Worm (Caenorhabditis elegans) whole organism, late embryonic: ENCODE results near the gene daf-6.

Experiments
- C08G9.2 ChIP-seq: sonication (generic microtip); optimal IDR thresholded peaks from 2 replicates; lab custom pipeline; 2016; ENCODE audit warnings: mild to moderate bottlenecking, missing genetic modification characterization, moderate library complexity, missing compliant biosample characterization
- F13H6.1 ChIP-seq: sonication (generic microtip); optimal IDR thresholded peaks from 2 replicates; lab custom pipeline; 2016; ENCODE audit warnings: missing genetic modification characterization, missing compliant biosample characterization
- ahr-1 ChIP-seq: sonication (generic microtip); optimal IDR thresholded peaks from 2 replicates; lab custom pipeline; 2016; ENCODE audit warnings: missing genetic modification characterization, missing compliant biosample characterization
- ama-1 ChIP-seq: fragments of 150-350 bp; optimal IDR thresholded peaks from 2 replicates; lab custom pipeline; 2014
- ceh-18 ChIP-seq: sonication (generic microtip); optimal IDR thresholded peaks from 2 replicates; lab custom pipeline; 2016; ENCODE audit warnings: missing genetic modification characterization, missing compliant biosample characterization
- ceh-19 ChIP-seq: fragments of 200-800 bp; sonication (Bioruptor generic); optimal IDR thresholded peaks from 2 replicates; lab custom pipeline; 2018; ENCODE audit warnings: mild to moderate bottlenecking, missing genetic modification characterization, missing compliant biosample characterization
- ceh-2 ChIP-seq: sonication (generic microtip); optimal IDR thresholded peaks from 2 replicates; lab custom pipeline; 2016; ENCODE audit warnings: missing genotype, missing genetic modification characterization, missing compliant biosample characterization
- ceh-24 ChIP-seq: sonication (generic microtip); optimal IDR thresholded peaks from 2 replicates; lab custom pipeline; 2016; ENCODE audit warnings: mild to moderate bottlenecking, missing genetic modification characterization, missing compliant biosample characterization
- ceh-30 ChIP-seq: fragments of 150-350 bp; optimal IDR thresholded peaks from 2 replicates; lab custom pipeline; 2014; ENCODE audit warnings: missing biosample characterization, missing genetic modification characterization
- ceh-9 ChIP-seq: sonication (generic microtip); optimal IDR thresholded peaks from 2 replicates; lab custom pipeline; 2016; ENCODE audit warnings: mild to moderate bottlenecking, missing genetic modification characterization, inconsistent platforms, missing compliant biosample characterization
- che-1 ChIP-seq: sonication (generic microtip); optimal IDR thresholded peaks from 2 replicates; lab custom pipeline; 2016; ENCODE audit warnings: mild to moderate bottlenecking, missing genetic modification characterization, missing compliant biosample characterization
- dmd-4 ChIP-seq: sonication (generic microtip); optimal IDR thresholded peaks from 2 replicates; lab custom pipeline; 2016; ENCODE audit warnings: borderline replicate concordance, missing genetic modification characterization, missing compliant biosample characterization
- ets-4 ChIP-seq: sonication (generic microtip); optimal IDR thresholded peaks from 2 replicates; lab custom pipeline; 2016; ENCODE audit warnings: missing genetic modification characterization, missing compliant biosample characterization
- fkh-10 ChIP-seq: fragments of 150-350 bp; optimal IDR thresholded peaks from 2 replicates; lab custom pipeline; 2014; ENCODE audit warnings: missing biosample characterization, missing genetic modification reagents, missing genetic modification characterization
- gmeb-2 ChIP-seq: sonication (generic microtip); optimal IDR thresholded peaks from 2 replicates; lab custom pipeline; 2016; ENCODE audit warnings: missing genetic modification characterization, inconsistent platforms, missing compliant biosample characterization
- hlh-15 ChIP-seq: sonication (generic microtip); optimal IDR thresholded peaks from 2 replicates; lab custom pipeline; 2016; ENCODE audit warnings: missing genetic modification characterization, missing compliant biosample characterization
- hlh-30 ChIP-seq: sonication (generic microtip); optimal IDR thresholded peaks from 2 replicates; lab custom pipeline; 2017; ENCODE audit warnings: antibody characterized with exemption, missing genetic modification characterization, missing compliant biosample characterization; ENCODE audit not compliant: insufficient read depth
- hlh-6 ChIP-seq: sonication (generic microtip); optimal IDR thresholded peaks from 2 replicates; lab custom pipeline; 2016; ENCODE audit warnings: missing genotype, missing genetic modification characterization, missing compliant biosample characterization
- hlh-8 ChIP-seq: sonication (generic microtip); optimal IDR thresholded peaks from 2 replicates; lab custom pipeline; 2016; ENCODE audit warnings: missing genotype, missing genetic modification characterization, missing compliant biosample characterization
- lin-11 ChIP-seq: fragments of 200-800 bp; sonication (Bioruptor generic); optimal IDR thresholded peaks from 2 replicates; lab custom pipeline; 2018; ENCODE audit warnings: mild to moderate bottlenecking, missing genetic modification characterization, missing compliant biosample characterization
- mec-3 ChIP-seq: sonication (generic microtip); optimal IDR thresholded peaks from 2 replicates; lab custom pipeline; 2016; ENCODE audit warnings: borderline replicate concordance, missing genetic modification characterization, missing compliant biosample characterization
- nfya-1 ChIP-seq: sonication (generic microtip); optimal IDR thresholded peaks from 2 replicates; lab custom pipeline; 2017; ENCODE audit warnings: missing genetic modification characterization, mild to moderate bottlenecking, missing compliant biosample characterization, antibody characterized with exemption, moderate library complexity
- nhr-232 ChIP-seq: sonication (generic microtip); optimal IDR thresholded peaks from 2 replicates; lab custom pipeline; 2016; ENCODE audit warnings: missing genetic modification characterization, missing compliant biosample characterization
- pag-3 ChIP-seq: sonication (generic microtip); optimal IDR thresholded peaks from 2 replicates; lab custom pipeline; 2016; ENCODE audit warnings: missing compliant biosample characterization, missing genetic modification characterization, borderline replicate concordance
- pat-9 ChIP-seq: fragments of 200-800 bp; sonication (Bioruptor generic); optimal IDR thresholded peaks from 2 replicates; lab custom pipeline; 2018; ENCODE audit warnings: mild to moderate bottlenecking, missing genetic modification characterization, moderate library complexity, missing compliant biosample characterization
- pha-2 ChIP-seq: sonication (generic microtip); optimal IDR thresholded peaks from 2 replicates; lab custom pipeline; 2017; ENCODE audit warnings: mild to moderate bottlenecking, missing genetic modification characterization, missing compliant biosample characterization
- pros-1 ChIP-seq: fragments of 150-350 bp; optimal IDR thresholded peaks from 2 replicates; lab custom pipeline; 2014; ENCODE audit warnings: missing biosample characterization, missing genetic modification reagents, missing genetic modification characterization
- sox-2 ChIP-seq: fragments of 200-800 bp; sonication (Bioruptor generic); IDR thresholded peaks from 2 replicates; pipeline ENCODE4 v1.3.6; 2022; ENCODE audit warnings: missing genetic modification reagents, missing genetic modification characterization, missing compliant biosample characterization
- syd-9 ChIP-seq: sonication (generic microtip); optimal IDR thresholded peaks from 2 replicates; lab custom pipeline; 2016; ENCODE audit warnings: mild to moderate bottlenecking, missing genetic modification characterization, moderate library complexity, missing compliant biosample characterization
- tbx-7 ChIP-seq: sonication (generic microtip); optimal IDR thresholded peaks from 2 replicates; lab custom pipeline; 2016; ENCODE audit warnings: missing genotype, missing genetic modification characterization, missing compliant biosample characterization
- ttx-3 ChIP-seq: sonication (generic microtip); optimal IDR thresholded peaks from 2 replicates; lab custom pipeline; 2016; ENCODE audit warnings: missing genetic modification reagents, missing genetic modification characterization, missing compliant biosample characterization
- unc-3 ChIP-seq, 2 experiments: fragments of 200-800 bp in 1 of 2; sonication (Bioruptor generic) in 1 of 2; sonication (generic microtip) in 1 of 2; conservative IDR thresholded peaks in 1 of 2; optimal IDR thresholded peaks in 1 of 2; 2 replicates each; pipeline versions ENCODE4 v1.3.6 to Lab custom; 2016 to 2022; ENCODE audit warnings: missing compliant biosample characterization in 2 of 2, missing genetic modification characterization in 2 of 2, missing genetic modification reagents in 1 of 2
- unc-42 ChIP-seq: sonication (generic microtip); optimal IDR thresholded peaks from 2 replicates; lab custom pipeline; 2016; ENCODE audit warnings: missing genotype, missing genetic modification characterization, missing compliant biosample characterization
- unc-55 ChIP-seq: sonication (generic microtip); optimal IDR thresholded peaks from 2 replicates; lab custom pipeline; 2017; ENCODE audit warnings: missing biosample characterization, missing genetic modification reagents, missing genetic modification characterization
- zip-5 ChIP-seq: sonication (generic microtip); optimal IDR thresholded peaks from 2 replicates; lab custom pipeline; 2016; ENCODE audit warnings: missing genetic modification characterization, missing compliant biosample characterization

Gene daf-6

DNA sequence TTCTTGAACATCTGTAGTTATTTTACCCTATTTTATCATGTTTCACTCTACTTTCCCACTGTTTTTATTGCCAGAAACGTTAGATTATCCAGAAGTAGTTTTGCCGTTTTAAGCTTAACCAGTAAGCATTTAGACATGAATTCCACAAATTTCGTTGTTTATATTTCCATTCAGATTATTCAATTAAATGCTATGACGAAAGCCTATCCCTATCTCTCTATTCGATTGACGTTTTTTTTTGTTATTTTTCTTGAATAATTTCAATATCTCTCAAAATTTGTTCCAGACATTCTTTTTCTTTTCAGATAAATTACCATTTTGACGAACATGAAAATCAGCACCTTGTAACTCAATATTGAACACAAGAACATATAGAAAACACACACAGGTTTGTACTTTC, 30.2 kb downstream of the daf-6 start, which contains the start of gene npr-40:
Gene npr-40, plus strand, starts transcription at position 301 of the 400 bp plus-strand sequence.
- no peak for TF ChIP-seq sox-2 (GFP tag; lab: Robert Waterston, UW)
- no peak for TF ChIP-seq C08G9.2 (tag; lab: Kevin White, UChicago)
- TF ChIP-seq pag-3 (tag; lab: Kevin White, UChicago) = no peak
- no peak for TF ChIP-seq hlh-8 (tag; lab: Kevin White, UChicago)
- no peak for TF ChIP-seq zip-5 (tag; lab: Kevin White, UChicago)
- TF ChIP-seq ceh-9 (tag; lab: Kevin White, UChicago) = no peak
- TF ChIP-seq pros-1 = no peak
- TF ChIP-seq hlh-30 (tag; lab: Kevin White, UChicago) = no peak

- TF ChIP-seq che-1 (no peak), unc-42 (tag; lab: Kevin White, UChicago) (peak; percentile 15)
Measured at ce11 chrX:14920880-14921279, 32.6 kb downstream of the daf-6 start.

DNA sequence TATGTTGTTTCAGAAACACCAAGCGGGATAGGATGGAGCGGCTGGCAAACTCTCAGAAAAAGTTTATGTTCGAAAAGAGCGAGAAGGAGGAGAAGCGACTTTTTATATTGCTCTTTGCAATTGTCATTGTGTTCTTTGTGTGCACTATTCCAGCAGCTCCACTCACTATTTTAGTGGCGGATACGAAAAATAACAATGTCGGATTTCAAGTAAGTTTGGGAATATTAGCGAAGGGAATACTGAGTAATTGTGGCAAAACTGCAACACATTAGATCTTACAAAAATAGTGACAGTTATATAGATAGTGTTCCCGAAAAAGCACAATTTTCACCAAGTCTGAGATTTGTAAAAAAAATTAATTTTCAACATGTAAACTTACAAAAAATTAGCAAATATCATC, 34.5 kb downstream of the daf-6 start:
- no peak for TF ChIP-seq dmd-4 (tag; lab: Kevin White, UChicago)
- no peak for TF ChIP-seq unc-3 (GFP tag; conservative IDR thresholded peaks at IDR 0.05; lab: Robert Waterston, UW)
- no peak for TF ChIP-seq unc-3 (tag; optimal IDR thresholded peaks at IDR 0.05; lab: Kevin White, UChicago)
- TF ChIP-seq nhr-232 (tag; lab: Kevin White, UChicago) = no peak
- no peak for TF ChIP-seq C08G9.2 (tag; lab: Kevin White, UChicago)
- no peak for TF ChIP-seq hlh-15 (tag; lab: Kevin White, UChicago)
- TF ChIP-seq ceh-24 (tag; lab: Kevin White, UChicago) = no peak
- TF ChIP-seq pha-2 (tag; lab: Kevin White, UChicago) = no peak
- TF ChIP-seq mec-3 = no peak
- no peak for TF ChIP-seq syd-9 (tag; lab: Kevin White, UChicago)
- TF ChIP-seq ahr-1 (tag; lab: Kevin White, UChicago) = no peak
- TF ChIP-seq ets-4 = no peak
- TF ChIP-seq, all 69 proteins: peak for 0

DNA sequence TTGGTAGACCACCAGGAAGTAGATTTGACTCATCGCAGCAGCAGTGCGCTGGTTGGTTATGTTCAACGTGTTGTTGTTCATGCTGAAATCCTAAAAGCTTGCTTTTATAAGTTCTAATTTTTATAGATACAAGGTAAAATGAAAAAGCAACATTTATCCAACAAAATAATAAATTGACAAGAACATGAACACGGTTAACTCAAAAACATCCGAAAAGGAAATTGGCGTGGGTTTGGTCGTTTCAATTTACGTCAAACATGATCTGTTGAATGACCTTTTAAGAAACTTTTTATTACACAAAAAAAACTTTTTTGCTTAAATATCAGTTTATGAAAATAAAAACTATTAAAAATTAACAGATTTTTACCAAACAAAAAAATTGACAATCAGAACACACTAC, 40.6 kb downstream of the daf-6 start, which contains the start of gene ntr-2:
Gene ntr-2, minus strand, starts transcription at position 101 of the 400 bp plus-strand sequence.
- no peak for TF ChIP-seq F13H6.1
- TF ChIP-seq, all 69 proteins: peak for 0

DNA sequence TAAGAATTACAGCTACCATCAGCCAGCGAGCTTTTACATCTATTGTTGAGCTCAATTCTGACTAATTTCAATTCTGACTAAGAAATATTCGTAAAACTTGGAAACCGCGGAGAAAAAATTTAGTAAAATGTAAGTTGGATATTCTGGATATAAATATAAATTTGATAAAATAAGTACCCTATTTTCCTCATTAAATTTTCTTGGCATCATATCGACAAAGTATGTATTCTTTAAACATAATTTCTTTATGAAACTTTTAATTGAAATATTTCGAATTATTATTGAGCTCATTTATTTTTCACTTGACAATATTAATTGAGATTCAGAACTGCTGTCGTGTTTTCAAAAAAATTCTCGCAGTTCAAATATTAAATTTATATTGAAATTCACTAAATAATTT, 41.2 kb downstream of the daf-6 start:
- TF ChIP-seq gmeb-2 = no peak
- TF ChIP-seq tbx-7 (tag; lab: Kevin White, UChicago) = no peak
- no peak for TF ChIP-seq ceh-19
- TF ChIP-seq pat-9 (tag; lab: Kevin White, UChicago) = no peak
- no peak for TF ChIP-seq lin-11 (tag; lab: Kevin White, UChicago)
- TF ChIP-seq unc-42 (tag; lab: Kevin White, UChicago) = no peak
- TF ChIP-seq fkh-10 (GFP tag; lab: Kevin White, UChicago) = no peak
- no peak for TF ChIP-seq ceh-18 (tag; lab: Kevin White, UChicago)
- no peak for TF ChIP-seq nfya-1
- no peak for TF ChIP-seq ceh-30 (tag; lab: Kevin White, UChicago)
- TF ChIP-seq nhr-232 (tag; lab: Kevin White, UChicago) = no peak
- no peak for TF ChIP-seq ttx-3 (tag; lab: Kevin White, UChicago)
- TF ChIP-seq unc-55 (GFP tag; lab: Kevin White, UChicago) = no peak
- no peak for TF ChIP-seq ceh-2 (tag; lab: Kevin White, UChicago)
- TF ChIP-seq ama-1 = no peak
- TF ChIP-seq hlh-6 (tag; lab: Kevin White, UChicago) = no peak
